Fruit fly (Drosophila melanogaster) whole organism, embryonic: Measurements from ENCODE around the gene CG11168.

ENCODE experiments used
- CG10462 ChIP-seq: fragments of 200-800 bp; sonication (Bioruptor generic); optimal IDR thresholded peaks from 2 replicates; lab custom pipeline; 2016; ENCODE audit warnings: missing biosample characterization, missing genetic modification characterization
- CG14667 ChIP-seq: fragments of 200-800 bp; sonication (Bioruptor generic); IDR thresholded peaks from 2 replicates; pipeline ENCODE4 v1.3.6; 2022; ENCODE audit warnings: missing biosample characterization, missing genetic modification characterization
- CG8765 ChIP-seq: fragments of 200-800 bp; sonication (Bioruptor generic); IDR thresholded peaks from 2 replicates; pipeline ENCODE4 v1.3.6; 2022; ENCODE audit warnings: missing biosample characterization, missing genetic modification characterization
- Hr3 ChIP-seq: fragments of 200-800 bp; sonication (Bioruptor generic); optimal IDR thresholded peaks from 3 replicates; lab custom pipeline; 2016; ENCODE audit warnings: missing biosample characterization, missing genetic modification characterization
- br ChIP-seq: fragments of >200 bp; optimal IDR thresholded peaks from 2 replicates; lab custom pipeline; 2017
- emc ChIP-seq: fragments of 200-800 bp; sonication (Bioruptor generic); optimal IDR thresholded peaks from 2 replicates; lab custom pipeline; 2016; ENCODE audit warnings: missing biosample characterization, missing genetic modification characterization

DNA sequence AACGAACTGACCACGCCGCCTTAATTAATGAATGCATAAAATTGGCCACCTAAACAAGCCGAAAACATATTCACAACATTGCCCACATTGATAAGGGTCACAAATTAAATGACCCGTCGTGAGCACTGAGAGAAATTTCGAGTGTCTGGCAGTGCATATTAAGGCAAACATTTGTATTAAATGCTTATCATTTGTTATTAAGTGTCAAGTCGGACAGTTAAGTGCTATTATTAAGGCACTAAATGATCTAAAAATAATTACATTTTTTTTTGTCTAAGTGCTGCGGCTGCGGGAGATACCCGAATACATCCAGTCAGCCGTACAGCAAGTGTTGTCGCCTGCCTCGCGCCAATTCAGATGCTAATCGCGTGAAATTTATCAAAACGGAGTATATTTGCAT, 44.6 kb downstream of the CG11168 start:
- no peak for TF ChIP-seq emc
- peak; percentile 53 for TF ChIP-seq CG14667 (GFP tag; lab: Robert Waterston, UW)
- TF ChIP-seq br (lab: Kevin White, UChicago) = no peak
- peak; percentile 52 for TF ChIP-seq Hr3 (GFP tag; lab: Kevin White, UChicago)
- TF ChIP-seq CG10462 (GFP tag; lab: Kevin White, UChicago) = no peak
- no peak for TF ChIP-seq CG8765 (GFP tag; lab: Robert Waterston, UW)
